Worm (Caenorhabditis elegans): Measurements from ENCODE around the gene syg-2.

Gene syg-2

DNA sequence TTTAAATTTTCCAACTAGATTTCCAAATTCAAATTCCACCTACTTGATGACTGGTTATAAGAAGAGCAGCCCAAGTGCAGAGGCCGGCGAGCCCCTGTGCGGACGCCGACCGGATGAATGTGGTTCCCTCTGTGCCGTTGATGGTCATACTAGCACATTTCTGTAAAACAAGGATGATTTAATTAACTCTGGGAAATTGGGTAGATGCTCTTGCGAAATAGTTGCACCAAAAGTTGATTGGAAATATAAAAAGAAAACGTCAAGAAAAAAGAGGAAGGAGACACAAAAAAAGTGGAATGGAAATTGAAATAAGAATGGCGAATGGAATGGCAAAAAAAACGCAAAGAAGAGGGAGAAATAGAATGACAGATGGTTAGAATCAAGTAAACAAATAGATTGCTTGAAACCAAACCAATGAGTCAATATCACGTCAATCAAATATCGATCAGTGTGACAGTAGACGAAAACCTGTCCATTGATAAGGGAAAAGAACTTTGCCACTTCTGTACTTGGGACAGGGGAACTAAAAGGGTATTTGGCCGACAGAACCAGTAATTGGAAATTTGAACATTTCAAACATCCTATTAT, 52.0 kb downstream of the syg-2 start, which contains the start of gene tmem-184 (continued):
- TF ChIP-seq zfh-2 (GFP tag; conservative IDR thresholded peaks at IDR 0.05) (peak; percentile 38; the same call in 1 of the 2 replicates), dpff-1 (tag; optimal IDR thresholded peaks at IDR 0.05) (no peak), unc-130 (GFP tag; optimal IDR thresholded peaks at IDR 0.05) (no peak), gei-17 (GFP tag; optimal IDR thresholded peaks at IDR 0.05) (no peak), nhr-179 (tag; optimal IDR thresholded peaks at IDR 0.05) (no peak), dpl-1 (GFP tag; optimal IDR thresholded peaks at IDR 0.05) (no peak), mel-28 (tag; optimal IDR thresholded peaks at IDR 0.05; ENCODE audit: borderline replicate concordance) (no peak), F39B2.1 (GFP tag; IDR thresholded peaks at IDR 0.05) (no peak), Y53F4B.3 (GFP tag; IDR thresholded peaks at IDR 0.05) (no peak), F57C9.4 (tag; optimal IDR thresholded peaks at IDR 0.05) (no peak)

DNA sequence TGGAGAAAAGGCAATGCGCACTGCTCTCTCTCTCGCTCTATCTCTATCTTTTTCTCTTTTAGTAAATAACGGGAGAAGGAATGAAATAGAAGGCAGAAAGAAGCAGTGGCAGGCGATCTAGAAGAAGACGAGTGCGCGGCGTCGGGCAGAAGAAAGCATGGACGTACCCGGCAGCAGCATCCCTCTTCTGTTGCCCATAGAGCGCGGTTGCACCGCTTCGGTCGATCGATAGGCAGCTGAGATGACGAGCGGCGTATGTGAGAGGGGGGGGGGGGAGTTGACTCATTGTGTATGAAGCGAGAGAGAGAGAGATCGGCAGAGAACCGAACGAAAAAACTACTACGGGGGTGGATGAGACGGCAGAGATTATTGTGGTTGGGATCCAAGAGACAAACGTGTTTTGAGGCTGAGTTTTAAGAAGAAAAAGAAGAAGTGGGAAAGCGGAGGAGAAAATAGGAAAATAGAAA, 53.4 kb downstream of the syg-2 start:
- TF ChIP-seq C06A6.2 (GFP tag; conservative IDR thresholded peaks at IDR 0.05) (peak; percentile 89), aptf-2 (GFP tag; conservative IDR thresholded peaks at IDR 0.05) (no peak), B0261.1 (tag; optimal IDR thresholded peaks at IDR 0.05) (no peak), F37B4.10 (GFP tag; IDR thresholded peaks at IDR 0.05) (no peak), ekl-4 (GFP tag; IDR thresholded peaks at IDR 0.05) (no peak), snpc-4 (GFP tag; optimal IDR thresholded peaks at IDR 0.05) (peak; percentile 65), snpc-4 (tag; optimal IDR thresholded peaks at IDR 0.05) (peak; percentile 64 to 81 (median 72)), dox-1 (GFP tag; IDR thresholded peaks at IDR 0.05) (peak; percentile 93), unc-130 (GFP tag; optimal IDR thresholded peaks at IDR 0.05) (no peak), Y53G8AR.9 (GFP tag; conservative IDR thresholded peaks at IDR 0.05) (0 out of 2 replicates have a peak, but pooled peaks have one; percentile 75), Y79H2A.3 (GFP tag; conservative IDR thresholded peaks at IDR 0.05) (no peak), nfya-2 (GFP tag; IDR thresholded peaks at IDR 0.05) (no peak), tbp1 (GFP tag; optimal IDR thresholded peaks at IDR 0.05) (peak; percentile 51), unc-62 (GFP tag; optimal IDR thresholded peaks at IDR 0.05) (no peak), tbx-9 (tag; optimal IDR thresholded peaks at IDR 0.05; ENCODE audit: borderline replicate concordance) (no peak), ceh-27 (GFP tag; optimal IDR thresholded peaks at IDR 0.05) (peak; percentile 92), hlh-12 (tag; optimal IDR thresholded peaks at IDR 0.05) (no peak), cebp-2 (GFP tag; IDR thresholded peaks at IDR 0.05) (no peak), D2030.7 (GFP tag; IDR thresholded peaks at IDR 0.05) (no peak), T26A5.8 (tag; optimal IDR thresholded peaks at IDR 0.05) (no peak), F57C9.4 (tag; optimal IDR thresholded peaks at IDR 0.05) (no peak), bed-1 (GFP tag; IDR thresholded peaks at IDR 0.05) (no peak), Y56A3A.18 (GFP tag; IDR thresholded peaks at IDR 0.05) (no peak), ztf-3 (GFP tag; optimal IDR thresholded peaks at IDR 0.05) (no peak), lsl-1 (GFP tag; optimal IDR thresholded peaks at IDR 0.05) (no peak), zim-3 (tag; optimal IDR thresholded peaks at IDR 0.05) (no peak), madf-10 (tag; optimal IDR thresholded peaks at IDR 0.05) (peak; percentile 83), ceh-100 (GFP tag; IDR thresholded peaks at IDR 0.05) (peak; percentile 52; the same call in 1 of the 2 replicates), ztf-22 (GFP tag; optimal IDR thresholded peaks at IDR 0.05) (no peak), lin-26 (GFP tag; IDR thresholded peaks at IDR 0.05) (0 out of 2 replicates have a peak, but pooled peaks have one; percentile 60), repo-1 (tag; optimal IDR thresholded peaks at IDR 0.05) (peak; percentile 54), lag-1 (GFP tag; IDR thresholded peaks at IDR 0.05) (no peak), let-526 (GFP tag; IDR thresholded peaks at IDR 0.05) (peak; percentile 71; the same call in 1 of the 2 replicates), snpc-3.4 (tag; optimal IDR thresholded peaks at IDR 0.05) (no peak), nhr-27 (tag; optimal IDR thresholded peaks at IDR 0.05) (peak; percentile 3), hmg-1.2 (GFP tag; IDR thresholded peaks at IDR 0.05) (peak; percentile 62), pha-4 (tag; optimal IDR thresholded peaks at IDR 0.05) (no peak), xnd-1 (tag; optimal IDR thresholded peaks at IDR 0.05) (no peak), attf-5 (GFP tag; optimal IDR thresholded peaks at IDR 0.05) (peak; percentile 95)

Measured in whole organism, young adult.